Worm (Caenorhabditis elegans) whole organism, L4 larva: ENCODE measurements around the gene dhs-30.

Experiments used
- F10B5.3 ChIP-seq: sonication (generic microtip); optimal IDR thresholded peaks from 2 replicates; lab custom pipeline; 2016; ENCODE audit warnings: mild to moderate bottlenecking, missing genetic modification characterization, missing compliant biosample characterization
- F26F4.8 ChIP-seq: fragments of 200-800 bp; sonication (Bioruptor generic); conservative IDR thresholded peaks from 2 replicates; pipeline ENCODE4 v1.3.6; 2022; ENCODE audit warnings: missing genetic modification characterization, missing compliant biosample characterization
- F37D6.2 ChIP-seq: sonication (generic microtip); optimal IDR thresholded peaks from 2 replicates; lab custom pipeline; 2016; ENCODE audit warnings: mild to moderate bottlenecking, missing genetic modification characterization, missing compliant biosample characterization
- T20F7.1 ChIP-seq: fragments of 200-800 bp; sonication (Bioruptor generic); optimal IDR thresholded peaks from 2 replicates; lab custom pipeline; 2018; ENCODE audit warnings: mild to moderate bottlenecking, missing genetic modification characterization, missing compliant biosample characterization
- T26A8.4 ChIP-seq: fragments of 200-800 bp; sonication (Bioruptor generic); IDR thresholded peaks from 2 replicates; pipeline ENCODE4 v1.3.6; 2022; ENCODE audit warnings: missing genetic modification characterization, missing compliant biosample characterization
- aha-1 ChIP-seq: fragments of 150-350 bp; peaks from one replicate; lab custom pipeline; 2014; ENCODE audit warnings: missing biosample characterization, missing genetic modification characterization
- ama-1 ChIP-seq: fragments of 150-350 bp; optimal IDR thresholded peaks from 2 replicates; lab custom pipeline; 2014; ENCODE audit warnings: inconsistent platforms, mixed read lengths
- attf-4 ChIP-seq: sonication (generic microtip); optimal IDR thresholded peaks from 3 replicates; lab custom pipeline; 2017; ENCODE audit warnings: missing biosample characterization, missing genetic modification characterization
- ceh-32 ChIP-seq: sonication (generic microtip); optimal IDR thresholded peaks from 2 replicates; lab custom pipeline; 2016; ENCODE audit warnings: mild to moderate bottlenecking, missing genetic modification characterization, missing compliant biosample characterization; ENCODE audit not compliant: poor library complexity
- ceh-44 ChIP-seq: fragments of 200-800 bp; sonication (Bioruptor generic); IDR thresholded peaks from 2 replicates; pipeline ENCODE4 v1.3.6; 2022; ENCODE audit warnings: missing genetic modification reagents, missing genetic modification characterization, missing compliant biosample characterization
- ctbp-1 ChIP-seq: fragments of 200-800 bp; sonication (Bioruptor generic); IDR thresholded peaks from 2 replicates; pipeline ENCODE4 v1.3.6; 2022; ENCODE audit warnings: missing genetic modification reagents, missing genetic modification characterization, missing compliant biosample characterization
- daf-16 ChIP-seq, 3 experiments: sonication (generic microtip); optimal IDR thresholded peaks; 2 replicates each; lab custom pipeline; 2016 to 2017; ENCODE audit warnings: missing genetic modification characterization in 3 of 3, missing genetic modification reagents in 3 of 3, mild to moderate bottlenecking in 2 of 3, missing compliant biosample characterization in 2 of 3, missing biosample characterization in 1 of 3, moderate library complexity in 1 of 3
- dmd-9 ChIP-seq: fragments of 200-800 bp; sonication (Bioruptor generic); IDR thresholded peaks from 2 replicates; pipeline ENCODE4 v1.3.6; 2022; ENCODE audit warnings: missing genetic modification reagents, missing genetic modification characterization, missing compliant biosample characterization
- dpl-1 ChIP-seq: fragments of 150-350 bp; optimal IDR thresholded peaks from 2 replicates; lab custom pipeline; 2014; ENCODE audit warnings: missing biosample characterization, missing genetic modification reagents, missing genetic modification characterization
- duxl-1 ChIP-seq: sonication (generic microtip); optimal IDR thresholded peaks from 2 replicates; lab custom pipeline; 2016; ENCODE audit warnings: mild to moderate bottlenecking, missing genetic modification characterization, moderate library complexity, missing compliant biosample characterization; ENCODE audit not compliant: poor library complexity
- egl-43 ChIP-seq: fragments of 200-800 bp; sonication (Bioruptor generic); IDR thresholded peaks from 2 replicates; pipeline ENCODE4 v1.3.6; 2022; ENCODE audit warnings: missing genetic modification reagents, missing genetic modification characterization, missing compliant biosample characterization
- hlh-30 ChIP-seq: sonication (generic microtip); optimal IDR thresholded peaks from 2 replicates; lab custom pipeline; 2017; ENCODE audit warnings: antibody characterized with exemption, mild to moderate bottlenecking, missing genetic modification characterization, missing compliant biosample characterization; ENCODE audit not compliant: insufficient read depth
- hmg-1.1 ChIP-seq: fragments of 200-800 bp; sonication (Bioruptor generic); IDR thresholded peaks from 2 replicates; pipeline ENCODE4 v1.3.6; 2022; ENCODE audit warnings: missing genetic modification reagents, missing genetic modification characterization, missing compliant biosample characterization
- jun-1 ChIP-seq: fragments of 150-350 bp; optimal IDR thresholded peaks from 2 replicates; lab custom pipeline; 2014; ENCODE audit warnings: missing biosample characterization, missing genetic modification reagents, missing genetic modification characterization
- lin-13 ChIP-seq: fragments of 150-350 bp; optimal IDR thresholded peaks from 2 replicates; lab custom pipeline; 2014; ENCODE audit warnings: missing biosample characterization, missing genetic modification reagents, missing genetic modification characterization
- lin-15B ChIP-seq: fragments of 150-350 bp; sonication (generic microtip); optimal IDR thresholded peaks from 3 replicates; lab custom pipeline; 2014; ENCODE audit warnings: missing biosample characterization, missing genetic modification characterization
- lin-29 ChIP-seq: fragments of 200-800 bp; sonication (Bioruptor generic); IDR thresholded peaks from 2 replicates; pipeline ENCODE4 v1.3.6; 2022; ENCODE audit warnings: missing genetic modification reagents, missing genetic modification characterization, missing compliant biosample characterization
- madf-9 ChIP-seq: fragments of 200-800 bp; sonication (Bioruptor generic); conservative IDR thresholded peaks from 2 replicates; pipeline ENCODE4 v1.3.6; 2022; ENCODE audit warnings: missing genetic modification reagents, missing genetic modification characterization, missing compliant biosample characterization
- mdl-1 ChIP-seq, 2 experiments: fragments of 150-350 bp in 1 of 2; sonication (generic microtip) in 1 of 2; optimal IDR thresholded peaks; 2 replicates each; lab custom pipeline; 2014 to 2017; ENCODE audit warnings: missing biosample characterization in 2 of 2, missing genetic modification characterization in 2 of 2
- mdt-29 ChIP-seq: fragments of 200-800 bp; sonication (Bioruptor generic); IDR thresholded peaks from 2 replicates; pipeline ENCODE4 v1.3.6; 2022; ENCODE audit warnings: missing genetic modification reagents, missing genetic modification characterization, missing compliant biosample characterization
- mxl-2 ChIP-seq: fragments of 200-800 bp; sonication (Bioruptor generic); conservative IDR thresholded peaks from 2 replicates; pipeline ENCODE4 v1.3.6; 2022; ENCODE audit warnings: missing genetic modification reagents, missing genetic modification characterization, missing compliant biosample characterization
- mxl-3 ChIP-seq: fragments of 200-800 bp; sonication (Bioruptor generic); optimal IDR thresholded peaks from 2 replicates; lab custom pipeline; 2018; ENCODE audit warnings: mild to moderate bottlenecking, missing genetic modification characterization, missing compliant biosample characterization
- nhr-10 ChIP-seq: fragments of 150-350 bp; optimal IDR thresholded peaks from 2 replicates; lab custom pipeline; 2014; ENCODE audit warnings: missing biosample characterization, missing genetic modification characterization
- nhr-102 ChIP-seq: sonication (generic microtip); optimal IDR thresholded peaks from 2 replicates; lab custom pipeline; 2016; ENCODE audit warnings: mild to moderate bottlenecking, missing genetic modification characterization, moderate library complexity, missing compliant biosample characterization
- nhr-11 ChIP-seq: fragments of 150-350 bp; optimal IDR thresholded peaks from 2 replicates; lab custom pipeline; 2014; ENCODE audit warnings: missing biosample characterization, missing genetic modification characterization
- nhr-28 ChIP-seq: fragments of 150-350 bp; optimal IDR thresholded peaks from 2 replicates; lab custom pipeline; 2014; ENCODE audit warnings: missing biosample characterization, missing genetic modification characterization
- nhr-42 ChIP-seq: fragments of 200-800 bp; sonication (Bioruptor generic); IDR thresholded peaks from 2 replicates; pipeline ENCODE4 v1.3.6; 2022; ENCODE audit warnings: missing genetic modification characterization, missing compliant biosample characterization
- nhr-77 ChIP-seq: fragments of 150-350 bp; optimal IDR thresholded peaks from 2 replicates; lab custom pipeline; 2014; ENCODE audit warnings: missing biosample characterization, missing genetic modification characterization
- pqm-1 ChIP-seq: sonication (generic microtip); optimal IDR thresholded peaks from 2 replicates; lab custom pipeline; 2017; ENCODE audit warnings: missing biosample characterization, missing genetic modification characterization
- rbr-2 ChIP-seq: sonication (generic microtip); optimal IDR thresholded peaks from 2 replicates; lab custom pipeline; 2016; ENCODE audit warnings: missing genotype, missing genetic modification characterization, missing compliant biosample characterization
- set-16 ChIP-seq: fragments of 200-800 bp; sonication (Bioruptor generic); IDR thresholded peaks from 2 replicates; pipeline ENCODE4 v1.3.6; 2022; ENCODE audit warnings: missing genetic modification reagents, missing genetic modification characterization, missing compliant biosample characterization
- snpc-1.2 ChIP-seq: fragments of 200-800 bp; sonication (Bioruptor generic); IDR thresholded peaks from 2 replicates; pipeline ENCODE4 v1.3.6; 2022; ENCODE audit warnings: missing genetic modification reagents, missing genetic modification characterization, missing compliant biosample characterization
- snpc-4 ChIP-seq: fragments of 150-350 bp; optimal IDR thresholded peaks from 2 replicates; lab custom pipeline; 2014; ENCODE audit warnings: missing biosample characterization, missing genetic modification characterization
- spr-1 ChIP-seq: sonication (generic microtip); optimal IDR thresholded peaks from 2 replicates; lab custom pipeline; 2016; ENCODE audit warnings: mild to moderate bottlenecking, missing genetic modification characterization, missing compliant biosample characterization
- spr-3 ChIP-seq: fragments of 200-800 bp; sonication (Bioruptor generic); optimal IDR thresholded peaks from 2 replicates; lab custom pipeline; 2018; ENCODE audit warnings: mild to moderate bottlenecking, missing genetic modification characterization, missing compliant biosample characterization
- zfp-3 ChIP-seq: fragments of 200-800 bp; sonication (Bioruptor generic); conservative IDR thresholded peaks from 2 replicates; pipeline ENCODE4 v1.3.6; 2022; ENCODE audit warnings: missing genetic modification reagents, missing genetic modification characterization, missing compliant biosample characterization
- zip-11 ChIP-seq: fragments of 200-800 bp; sonication (Bioruptor generic); IDR thresholded peaks from 2 replicates; pipeline ENCODE4 v1.3.6; 2022; ENCODE audit warnings: missing genetic modification characterization, missing compliant biosample characterization

Gene dhs-30

DNA sequence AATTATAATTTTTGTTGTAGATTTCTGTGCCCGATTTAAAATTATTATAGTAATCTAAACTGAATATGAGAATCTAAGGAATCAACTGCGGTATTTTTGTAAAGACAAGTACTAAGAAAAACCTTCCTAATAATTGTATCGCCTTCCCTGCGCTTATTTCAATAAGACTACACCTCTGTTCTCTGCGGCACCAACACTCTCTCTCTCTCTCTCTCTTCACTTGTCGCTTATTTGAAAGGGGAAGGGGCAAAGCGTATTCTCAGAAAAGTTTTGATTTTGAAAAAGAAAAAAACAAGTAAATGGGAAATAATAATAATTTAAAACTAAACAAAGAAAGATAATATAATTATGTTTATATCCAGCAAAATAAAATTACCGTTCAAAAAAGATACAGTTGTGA is 54.4 kb downstream of the dhs-30 start (continued):
- TF ChIP-seq hmg-1.1 (GFP tag; lab: Robert Waterston, UW) (peak; percentile 87), lin-13 (GFP tag; lab: Kevin White, UChicago) (peak; percentile 25), ama-1 (lab: Kevin White, UChicago) (no peak), mxl-2 (GFP tag; lab: Robert Waterston, UW) (no peak), lin-29 (no peak), spr-3 (GFP tag; lab: Kevin White, UChicago) (no peak), spr-1 (tag; lab: Kevin White, UChicago) (no peak), nhr-77 (tag; lab: Kevin White, UChicago) (peak; percentile 93), F10B5.3 (tag; lab: Kevin White, UChicago) (peak; percentile 82), F37D6.2 (tag; lab: Kevin White, UChicago) (peak; percentile 39), attf-4 (tag; lab: Kevin White, UChicago) (no peak), nhr-42 (no peak), pqm-1 (peak; percentile 49), F26F4.8 (GFP tag; lab: Robert Waterston, UW) (no peak), rbr-2 (tag; lab: Kevin White, UChicago) (peak; percentile 69), jun-1 (tag; lab: Kevin White, UChicago) (peak; percentile 61), snpc-4 (tag; lab: Kevin White, UChicago) (no peak), ceh-44 (GFP tag; lab: Robert Waterston, UW) (no peak), mxl-3 (peak; percentile 6), hlh-30 (tag; lab: Kevin White, UChicago) (peak; percentile 31), dpl-1 (GFP tag; lab: Kevin White, UChicago) (peak; percentile 33), ceh-32 (tag; lab: Kevin White, UChicago) (no peak), egl-43 (GFP tag; lab: Robert Waterston, UW) (no peak), ctbp-1 (GFP tag; lab: Robert Waterston, UW) (no peak), nhr-10 (tag; lab: Kevin White, UChicago) (peak; percentile 26), mdt-29 (no peak), nhr-102 (no peak), dmd-9 (GFP tag; lab: Robert Waterston, UW) (no peak), zfp-3 (GFP tag; lab: Robert Waterston, UW) (no peak), aha-1 (tag; lab: Kevin White, UChicago) (peak; percentile 55), lin-15B (tag; lab: Kevin White, UChicago) (no peak), zip-11 (GFP tag; lab: Robert Waterston, UW) (no peak), duxl-1 (peak; percentile 68), T20F7.1 (peak; percentile 63), madf-9 (0 out of 2 replicates have a peak, but pooled peaks have one; percentile 11), nhr-11 (tag; lab: Kevin White, UChicago) (peak; percentile 65), T26A8.4 (GFP tag; lab: Robert Waterston, UW) (peak; percentile 47), daf-16 (GFP tag; optimal IDR thresholded peaks at IDR 0.05; lab: Kevin White, UChicago) (peak in 1 of 2 experiments; percentile 8), daf-16 (tag; optimal IDR thresholded peaks at IDR 0.05; lab: Kevin White, UChicago) (peak; percentile 54), snpc-1.2 (GFP tag; lab: Robert Waterston, UW) (no peak), set-16 (no peak), nhr-28 (peak; percentile 61), mdl-1 (tag; optimal IDR thresholded peaks at IDR 0.05; lab: Kevin White, UChicago) (peak in 1 of 2 experiments; percentile 25)
